Fruit fly (Drosophila melanogaster) whole organism, embryonic: ENCODE results near the gene Mrp5.

Source experiments
- B-H2 ChIP-seq: fragments of 200-800 bp; sonication (Bioruptor generic); optimal IDR thresholded peaks from 2 replicates; lab custom pipeline; 2018; ENCODE audit warnings: missing biosample characterization, mild to moderate bottlenecking, missing genetic modification characterization
- BtbVII ChIP-seq: fragments of 200-800 bp; sonication (Bioruptor generic); optimal IDR thresholded peaks from 3 replicates; lab custom pipeline; 2017; ENCODE audit warnings: missing biosample characterization, mild to moderate bottlenecking, missing genetic modification characterization
- CG10565 ChIP-seq: fragments of 200-800 bp; sonication (Bioruptor generic); optimal IDR thresholded peaks from 3 replicates; lab custom pipeline; 2016; ENCODE audit warnings: missing biosample characterization, mild to moderate bottlenecking, missing genetic modification characterization
- CG12219 ChIP-seq: fragments of 200-800 bp; sonication (Bioruptor generic); optimal IDR thresholded peaks from 3 replicates; lab custom pipeline; 2018; ENCODE audit warnings: missing biosample characterization, mild to moderate bottlenecking, missing genetic modification characterization
- CG15269 ChIP-seq: fragments of 200-800 bp; sonication (Bioruptor generic); optimal IDR thresholded peaks from 2 replicates; lab custom pipeline; 2018; ENCODE audit warnings: missing biosample characterization, mild to moderate bottlenecking, missing genetic modification characterization, moderate library complexity
- CG17829 ChIP-seq: fragments of 200-800 bp; optimal IDR thresholded peaks from 2 replicates; lab custom pipeline; 2019; ENCODE audit warnings: missing biosample characterization, mild to moderate bottlenecking, missing genetic modification characterization, moderate library complexity
- CG30431 ChIP-seq: fragments of 200-800 bp; sonication (Bioruptor generic); optimal IDR thresholded peaks from 2 replicates; lab custom pipeline; 2017; ENCODE audit warnings: missing biosample characterization, missing genetic modification characterization
- CG3281 ChIP-seq: fragments of 200-800 bp; sonication (Bioruptor generic); optimal IDR thresholded peaks from 3 replicates; lab custom pipeline; 2017; ENCODE audit warnings: missing biosample characterization, mild to moderate bottlenecking, missing genetic modification characterization
- CG3838 ChIP-seq: fragments of 200-800 bp; sonication (Bioruptor generic); optimal IDR thresholded peaks from 3 replicates; lab custom pipeline; 2016; ENCODE audit warnings: missing biosample characterization, missing genetic modification characterization
- CG5245 ChIP-seq: fragments of 200-800 bp; sonication (Bioruptor generic); optimal IDR thresholded peaks from 3 replicates; lab custom pipeline; 2016; ENCODE audit warnings: missing biosample characterization, missing genetic modification characterization
- CG6175 ChIP-seq: fragments of 200-800 bp; sonication (Bioruptor generic); IDR thresholded peaks from 3 replicates; pipeline ENCODE4 v1.3.6; 2022; ENCODE audit warnings: missing biosample characterization, missing genetic modification characterization
- CG6683 ChIP-seq: fragments of 200-800 bp; sonication (Bioruptor generic); optimal IDR thresholded peaks from 2 replicates; lab custom pipeline; 2017; ENCODE audit warnings: missing biosample characterization, mild to moderate bottlenecking, missing genetic modification characterization, missing genetic modification reagents
- CG6689 ChIP-seq: fragments of 200-800 bp; sonication (Bioruptor generic); IDR thresholded peaks from 2 replicates; pipeline ENCODE4 v1.3.6; 2022; ENCODE audit warnings: missing biosample characterization, missing genetic modification characterization
- CG7928 ChIP-seq: fragments of 200-800 bp; sonication (Bioruptor generic); optimal IDR thresholded peaks from 2 replicates; lab custom pipeline; 2017; ENCODE audit warnings: missing biosample characterization, mild to moderate bottlenecking, missing genetic modification characterization
- CG9215 ChIP-seq: fragments of 200-800 bp; sonication (Bioruptor generic); IDR thresholded peaks from 2 replicates; pipeline ENCODE4 v1.3.6; 2022; ENCODE audit warnings: missing biosample characterization, missing genetic modification characterization
- Dad ChIP-seq: fragments of 200-800 bp; sonication (Bioruptor generic); optimal IDR thresholded peaks from 3 replicates; lab custom pipeline; 2016; ENCODE audit warnings: missing biosample characterization, missing genetic modification characterization
- Dip3 ChIP-seq: fragments of 200-800 bp; sonication (Bioruptor generic); optimal IDR thresholded peaks from 3 replicates; lab custom pipeline; 2016; ENCODE audit warnings: missing biosample characterization, missing genetic modification characterization
- Dp ChIP-seq: fragments of 200-800 bp; sonication (Bioruptor generic); optimal IDR thresholded peaks from 2 replicates; lab custom pipeline; 2018; ENCODE audit warnings: missing biosample characterization, mild to moderate bottlenecking, missing genetic modification characterization, moderate library complexity
- Drgx ChIP-seq: fragments of 200-800 bp; sonication (Bioruptor generic); IDR thresholded peaks from 2 replicates; pipeline ENCODE4 v1.3.6; 2022; ENCODE audit warnings: missing biosample characterization, missing genetic modification characterization
- Ets65A ChIP-seq: fragments of 200-800 bp; sonication (Bioruptor generic); peaks from one replicate; lab custom pipeline; 2016; ENCODE audit warnings: missing biosample characterization, missing genetic modification characterization
- GATAe ChIP-seq: fragments of 200-800 bp; sonication (Bioruptor generic); conservative IDR thresholded peaks from 2 replicates; pipeline ENCODE4 v1.3.6; 2022; ENCODE audit warnings: missing biosample characterization, missing genetic modification characterization
- HLH3B ChIP-seq: fragments of 200-800 bp; sonication (Bioruptor generic); IDR thresholded peaks from 2 replicates; pipeline ENCODE4 v1.3.6; 2022; ENCODE audit warnings: missing biosample characterization, missing genetic modification characterization
- Hmr ChIP-seq: fragments of 200-800 bp; sonication (Bioruptor generic); optimal IDR thresholded peaks from 3 replicates; lab custom pipeline; 2017; ENCODE audit warnings: mild to moderate bottlenecking, missing biosample characterization, missing genetic modification reagents, missing genetic modification characterization
- Hr3 ChIP-seq: fragments of 200-800 bp; sonication (Bioruptor generic); optimal IDR thresholded peaks from 3 replicates; lab custom pipeline; 2016; ENCODE audit warnings: missing biosample characterization, missing genetic modification characterization
- Hr78 ChIP-seq, 2 experiments: fragments of 200-800 bp in 1 of 2; fragments of >200 bp in 1 of 2; sonication (Bioruptor generic) in 1 of 2; optimal IDR thresholded peaks; 2 replicates each; lab custom pipeline; 2017 to 2019; ENCODE audit warnings: missing biosample characterization in 2 of 2, missing genetic modification characterization in 2 of 2, mild to moderate bottlenecking in 1 of 2, moderate library complexity in 1 of 2
- Lpt ChIP-seq: fragments of >200 bp; optimal IDR thresholded peaks from 2 replicates; lab custom pipeline; 2018; ENCODE audit warnings: missing biosample characterization, missing genetic modification characterization
- Ravus ChIP-seq: fragments of 200-800 bp; sonication (Bioruptor generic); IDR thresholded peaks from 2 replicates; pipeline ENCODE4 v1.3.6; 2022; ENCODE audit warnings: missing biosample characterization, missing genetic modification characterization
- Vsx1 ChIP-seq: fragments of 200-800 bp; sonication (Bioruptor generic); optimal IDR thresholded peaks from 2 replicates; lab custom pipeline; 2017; ENCODE audit warnings: missing biosample characterization, mild to moderate bottlenecking, missing genetic modification characterization, missing genetic modification reagents
- bowl ChIP-seq: fragments of 200-800 bp; sonication (Bioruptor generic); IDR thresholded peaks from 2 replicates; pipeline ENCODE4 v1.3.6; 2022; ENCODE audit warnings: missing biosample characterization, missing genetic modification characterization
- cg ChIP-seq: fragments of 200-800 bp; sonication (Bioruptor generic); optimal IDR thresholded peaks from 3 replicates; lab custom pipeline; 2019; ENCODE audit warnings: missing biosample characterization, mild to moderate bottlenecking, missing genetic modification characterization, moderate library complexity
- chm ChIP-seq: fragments of 200-800 bp; sonication (Bioruptor generic); IDR thresholded peaks from 2 replicates; pipeline ENCODE4 v1.3.6; 2022; ENCODE audit warnings: missing biosample characterization, missing genetic modification characterization
- dan ChIP-seq: fragments of 200-800 bp; sonication (Bioruptor generic); IDR thresholded peaks from 2 replicates; pipeline ENCODE4 v1.3.6; 2022; ENCODE audit warnings: missing biosample characterization, missing genetic modification characterization
- dm ChIP-seq: fragments of 200-800 bp; sonication (Bioruptor generic); optimal IDR thresholded peaks from 3 replicates; lab custom pipeline; 2016; ENCODE audit warnings: missing biosample characterization, missing genetic modification characterization
- ems ChIP-seq: fragments of 200-800 bp; sonication (Bioruptor generic); optimal IDR thresholded peaks from 3 replicates; lab custom pipeline; 2016; ENCODE audit warnings: missing biosample characterization, missing genetic modification characterization
- en ChIP-seq: fragments of 200-800 bp; sonication (Bioruptor generic); optimal IDR thresholded peaks from 2 replicates; lab custom pipeline; 2016; ENCODE audit warnings: missing biosample characterization, missing genetic modification characterization
- h ChIP-seq: fragments of >200 bp; optimal IDR thresholded peaks from 2 replicates; lab custom pipeline; 2017
- hb ChIP-seq: fragments of 200-800 bp; sonication (Bioruptor generic); IDR thresholded peaks from 3 replicates; pipeline ENCODE4 v1.3.6; 2022; ENCODE audit warnings: missing biosample characterization, missing genetic modification characterization; ENCODE audit not compliant: partially characterized antibody
- insv ChIP-seq, 2 experiments: fragments of 200-800 bp; sonication (Bioruptor generic); optimal IDR thresholded peaks; 3 replicates each; lab custom pipeline; 2016 to 2018; ENCODE audit warnings: missing biosample characterization in 2 of 2, missing genetic modification characterization in 2 of 2
- jumu ChIP-seq: fragments of 200-800 bp; sonication (Bioruptor generic); optimal IDR thresholded peaks from 3 replicates; lab custom pipeline; 2016; ENCODE audit warnings: missing biosample characterization, missing genetic modification characterization
- odd ChIP-seq: fragments of 200-800 bp; sonication (Bioruptor generic); optimal IDR thresholded peaks from 2 replicates; lab custom pipeline; 2017; ENCODE audit warnings: missing biosample characterization, mild to moderate bottlenecking, missing genetic modification characterization
- onecut ChIP-seq: fragments of 200-800 bp; sonication (Bioruptor generic); IDR thresholded peaks from 2 replicates; pipeline ENCODE4 v1.3.6; 2022; ENCODE audit warnings: missing biosample characterization, missing genetic modification characterization
- pnt ChIP-seq: fragments of 200-800 bp; sonication (Bioruptor generic); optimal IDR thresholded peaks from 3 replicates; lab custom pipeline; 2016; ENCODE audit warnings: missing biosample characterization, missing genetic modification characterization
- ranshi ChIP-seq: fragments of 200-800 bp; sonication (Bioruptor generic); IDR thresholded peaks from 2 replicates; pipeline ENCODE4 v1.3.6; 2022; ENCODE audit warnings: missing biosample characterization, missing genetic modification characterization
- repo ChIP-seq: fragments of 200-800 bp; sonication (Bioruptor generic); optimal IDR thresholded peaks from 2 replicates; lab custom pipeline; 2016; ENCODE audit warnings: missing biosample characterization, missing genetic modification characterization
- sens ChIP-seq: fragments of 200-800 bp; sonication (Bioruptor generic); peaks from one replicate; lab custom pipeline; 2016; ENCODE audit warnings: missing biosample characterization, missing genetic modification characterization
- ssp ChIP-seq: fragments of 200-800 bp; sonication (Bioruptor generic); IDR thresholded peaks from 2 replicates; pipeline ENCODE4 v1.3.6; 2022; ENCODE audit warnings: missing biosample characterization, missing genetic modification characterization
- trem ChIP-seq: fragments of 200-800 bp; optimal IDR thresholded peaks from 3 replicates; lab custom pipeline; 2019; ENCODE audit warnings: missing biosample characterization, mild to moderate bottlenecking, missing genetic modification characterization, moderate library complexity
- ttk ChIP-seq: fragments of 200-800 bp; sonication (Bioruptor generic); IDR thresholded peaks from 2 replicates; pipeline ENCODE4 v2.1.2; 2022; ENCODE audit warnings: missing biosample characterization, missing genetic modification characterization
- tx ChIP-seq: fragments of 200-800 bp; sonication (Bioruptor generic); optimal IDR thresholded peaks from 2 replicates; lab custom pipeline; 2016; ENCODE audit warnings: missing biosample characterization, missing genetic modification characterization
- zen ChIP-seq: fragments of 200-800 bp; sonication (Bioruptor generic); optimal IDR thresholded peaks from 3 replicates; lab custom pipeline; 2018; ENCODE audit warnings: missing biosample characterization, mild to moderate bottlenecking, missing genetic modification characterization, moderate library complexity
- zfh1 ChIP-seq: fragments of 200-800 bp; sonication (Bioruptor generic); IDR thresholded peaks from 3 replicates; pipeline ENCODE4 v1.3.6; 2022; ENCODE audit warnings: missing biosample characterization, missing genetic modification characterization

The Mrp5 gene

DNA sequence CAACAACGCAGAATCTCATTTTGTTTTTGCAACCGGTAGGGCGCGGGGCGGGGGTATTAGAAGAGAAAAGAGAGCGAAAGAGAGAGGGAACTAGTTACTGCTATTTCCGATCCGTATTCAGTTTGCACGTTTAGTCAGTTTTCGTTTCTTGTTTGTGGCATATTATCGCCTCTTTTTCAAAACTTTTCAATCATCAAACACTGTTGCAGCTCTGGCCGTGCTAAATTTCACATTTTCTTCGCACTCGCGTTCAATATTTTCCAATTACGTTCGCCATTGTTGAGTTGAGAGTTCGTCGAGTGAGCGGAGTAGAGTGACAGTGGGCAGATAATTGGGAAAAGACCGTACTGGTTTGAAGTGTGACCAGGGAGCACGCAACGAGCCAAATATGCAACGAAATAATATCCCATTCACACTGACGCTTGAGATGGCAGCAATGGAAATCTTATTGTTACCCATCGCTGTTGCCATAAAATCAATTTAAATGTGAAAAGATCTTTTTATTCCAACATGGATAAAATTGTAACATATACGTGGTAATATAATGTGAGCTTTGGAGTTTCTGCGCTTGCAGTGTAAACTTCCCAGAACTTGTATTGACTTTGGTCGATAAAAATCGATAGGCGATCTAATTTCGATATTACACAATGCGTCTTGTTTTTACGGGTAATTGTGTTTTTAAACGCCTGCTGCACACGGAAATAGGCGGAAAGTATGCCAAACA lies 14.3 kb downstream of the Mrp5 start, which contains the start of the genes Ire1 and Mrm2 (continued):
- TF ChIP-seq CG9215: peak; percentile 78
- no peak for TF ChIP-seq CG6175
- peak; percentile 73 for TF ChIP-seq CG30431
- peak; percentile 79 for TF ChIP-seq CG15269
- TF ChIP-seq onecut (GFP tag; lab: Robert Waterston, UW): peak; percentile 70
- TF ChIP-seq Lpt (GFP tag; lab: Kevin White, UChicago): no peak
- TF ChIP-seq jumu (GFP tag; lab: Kevin White, UChicago): peak; percentile 93
- TF ChIP-seq CG17829 (tag; lab: Kevin White, UChicago): peak; percentile 85
- peak; percentile 78; the same call in 2 of the 3 replicates for TF ChIP-seq zfh1 (GFP tag; lab: Robert Waterston, UW)
- no peak for TF ChIP-seq cg (GFP tag; lab: Kevin White, UChicago)
- peak in 1 of 2 experiments; percentile 68 for TF ChIP-seq insv (GFP tag; optimal IDR thresholded peaks at IDR 0.05; lab: Kevin White, UChicago)
- TF ChIP-seq CG7928 (GFP tag; lab: Kevin White, UChicago): peak; percentile 41
- TF ChIP-seq odd (GFP tag; lab: Kevin White, UChicago): peak; percentile 45
- peak; percentile 81 for TF ChIP-seq CG6689 (GFP tag; lab: Robert Waterston, UW)
- TF ChIP-seq Dp (GFP tag; lab: Kevin White, UChicago): peak; percentile 39
- no peak for TF ChIP-seq CG3838 (GFP tag; lab: Kevin White, UChicago)
- peak; percentile 57; the same call in 1 of the 2 replicates for TF ChIP-seq chm (GFP tag; lab: Robert Waterston, UW)
- TF ChIP-seq B-H2 (GFP tag; lab: Kevin White, UChicago): peak; percentile 58
- TF ChIP-seq Hr3 (GFP tag; lab: Kevin White, UChicago): peak; percentile 87
- peak; percentile 60 for TF ChIP-seq CG5245 (GFP tag; lab: Kevin White, UChicago)
- peak; percentile 72 for TF ChIP-seq ems (GFP tag; lab: Kevin White, UChicago)
- TF ChIP-seq CG12219: peak; percentile 6
- TF ChIP-seq trem: peak; percentile 89
- TF ChIP-seq repo (GFP tag; lab: Kevin White, UChicago): peak; percentile 75
- peak; percentile 77 for TF ChIP-seq Hmr (GFP tag; lab: Kevin White, UChicago)
- peak; percentile 66 for TF ChIP-seq BtbVII (GFP tag; lab: Kevin White, UChicago)
- peak; percentile 67 for TF ChIP-seq en (GFP tag; lab: Kevin White, UChicago)
- peak; percentile 68 for TF ChIP-seq Dad (GFP tag; lab: Kevin White, UChicago)
- TF ChIP-seq Vsx1 (GFP tag; lab: Kevin White, UChicago): no peak
- TF ChIP-seq dan (GFP tag; lab: Robert Waterston, UW): 0 out of 2 replicates have a peak, but pooled peaks have one; percentile 30
- TF ChIP-seq zen (tag; lab: Kevin White, UChicago): peak; percentile 76
- TF ChIP-seq hb (GFP tag; lab: Robert Waterston, UW): peak; percentile 77
- no peak for TF ChIP-seq CG6683 (GFP tag; lab: Kevin White, UChicago)
- peak; percentile 88 for TF ChIP-seq Dip3 (GFP tag; lab: Kevin White, UChicago)
- no peak for TF ChIP-seq CG10565
- peak; percentile 90 for TF ChIP-seq dm (GFP tag; lab: Kevin White, UChicago)
- TF ChIP-seq ranshi (GFP tag; lab: Robert Waterston, UW): peak; percentile 77; the same call in 1 of the 2 replicates
- TF ChIP-seq pnt (GFP tag; lab: Kevin White, UChicago): peak; percentile 92
- 0 out of 2 replicates have a peak, but pooled peaks have one; percentile 42 for TF ChIP-seq bowl (GFP tag; lab: Robert Waterston, UW)
- TF ChIP-seq ttk (GFP tag; lab: Robert Waterston, UW): peak; percentile 81
- TF ChIP-seq h (lab: Kevin White, UChicago): no peak
- peak; percentile 1 to 72 for TF ChIP-seq Hr78 (GFP tag; optimal IDR thresholded peaks at IDR 0.05; lab: Kevin White, UChicago)
- peak; percentile 91 for TF ChIP-seq tx (GFP tag; lab: Kevin White, UChicago)
- TF ChIP-seq ssp (GFP tag; lab: Robert Waterston, UW): peak; percentile 100
- TF ChIP-seq Drgx (GFP tag; lab: Robert Waterston, UW): peak; percentile 42; the same call in 1 of the 2 replicates
- peak; percentile 39; the same call in 1 of the 2 replicates for TF ChIP-seq GATAe
- no peak for TF ChIP-seq Ravus (GFP tag; lab: Robert Waterston, UW)
- peak; percentile 96 for TF ChIP-seq sens (GFP tag; lab: Kevin White, UChicago)
- TF ChIP-seq Ets65A (GFP tag; lab: Kevin White, UChicago): peak; percentile 99
- TF ChIP-seq CG3281: peak; percentile 38
- peak; percentile 72 for TF ChIP-seq HLH3B (GFP tag; lab: Robert Waterston, UW)
